Worm (Caenorhabditis elegans) whole organism, L1 larva: ENCODE measurements around the gene C06A1.7.

Experiments
- C16A3.4 ChIP-seq: fragments of 150-350 bp; optimal IDR thresholded peaks from 2 replicates; lab custom pipeline; 2014; ENCODE audit warnings: missing biosample characterization, missing genetic modification characterization
- F16B12.6 ChIP-seq: fragments of 150-350 bp; optimal IDR thresholded peaks from 2 replicates; lab custom pipeline; 2014; ENCODE audit warnings: missing biosample characterization, missing genetic modification characterization
- aly-2 ChIP-seq: fragments of 150-350 bp; optimal IDR thresholded peaks from 2 replicates; lab custom pipeline; 2014; ENCODE audit warnings: missing biosample characterization, missing genetic modification characterization
- ama-1 ChIP-seq: fragments of 150-350 bp; optimal IDR thresholded peaks from 2 replicates; lab custom pipeline; 2014
- blmp-1 ChIP-seq: fragments of 150-350 bp; optimal IDR thresholded peaks from 2 replicates; lab custom pipeline; 2014; ENCODE audit warnings: missing biosample characterization, missing genetic modification characterization
- ceh-82 ChIP-seq, 3 experiments: fragments of 150-350 bp in 1 of 3; sonication (generic microtip) in 2 of 3; optimal IDR thresholded peaks; 2 replicates each; lab custom pipeline; 2014 to 2017; ENCODE audit warnings: missing biosample characterization in 3 of 3, missing genetic modification characterization in 3 of 3
- ceh-88 ChIP-seq: fragments of 200-800 bp; sonication (Bioruptor generic); IDR thresholded peaks from 2 replicates; pipeline ENCODE4 v1.3.6; 2022; ENCODE audit warnings: missing genetic modification characterization, missing compliant biosample characterization
- ceh-90 ChIP-seq: sonication (generic microtip); optimal IDR thresholded peaks from 2 replicates; lab custom pipeline; 2016; ENCODE audit warnings: missing genetic modification characterization, missing compliant biosample characterization
- ces-1 ChIP-seq: fragments of 150-350 bp; optimal IDR thresholded peaks from 2 replicates; lab custom pipeline; 2014; ENCODE audit warnings: missing biosample characterization, missing genetic modification reagents, missing genetic modification characterization
- efl-3 ChIP-seq: fragments of 200-800 bp; sonication (Bioruptor generic); optimal IDR thresholded peaks from 2 replicates; lab custom pipeline; 2018; ENCODE audit warnings: mild to moderate bottlenecking, missing genetic modification characterization, missing compliant biosample characterization
- egl-13 ChIP-seq: sonication (generic microtip); optimal IDR thresholded peaks from 2 replicates; lab custom pipeline; 2016; ENCODE audit warnings: missing genotype, missing genetic modification reagents, missing genetic modification characterization, missing compliant biosample characterization
- egl-27 ChIP-seq, 2 experiments: fragments of 150-350 bp in 1 of 2; sonication (generic microtip); optimal IDR thresholded peaks; 3 replicates each; lab custom pipeline; 2017 to 2018; ENCODE audit warnings: missing biosample characterization in 2 of 2, missing genetic modification characterization in 2 of 2, missing genetic modification reagents in 2 of 2
- elt-3 ChIP-seq, 6 experiments: fragments of 150-350 bp in 1 of 6; sonication (generic microtip); optimal IDR thresholded peaks; 2 replicates each; lab custom pipeline; 2017 to 2018; ENCODE audit warnings: missing biosample characterization in 6 of 6, missing genetic modification characterization in 6 of 6, inconsistent platforms in 1 of 6
- ets-5 ChIP-seq: fragments of 200-800 bp; sonication (Bioruptor generic); IDR thresholded peaks from 2 replicates; pipeline ENCODE4 v1.3.6; 2022; ENCODE audit warnings: missing genetic modification characterization, missing compliant biosample characterization
- fkh-10 ChIP-seq: sonication (generic microtip); optimal IDR thresholded peaks from 2 replicates; lab custom pipeline; 2017; ENCODE audit warnings: missing biosample characterization, missing genetic modification reagents, missing genetic modification characterization
- fkh-8 ChIP-seq: sonication (generic microtip); optimal IDR thresholded peaks from 2 replicates; lab custom pipeline; 2016; ENCODE audit warnings: mild to moderate bottlenecking, missing genetic modification characterization, missing compliant biosample characterization
- grh-1 ChIP-seq: fragments of 200-800 bp; sonication (Bioruptor generic); IDR thresholded peaks from 2 replicates; pipeline ENCODE4 v1.3.6; 2022; ENCODE audit warnings: missing genetic modification reagents, missing genetic modification characterization, missing compliant biosample characterization
- hlh-17 ChIP-seq: fragments of 200-800 bp; sonication (Bioruptor generic); optimal IDR thresholded peaks from 2 replicates; lab custom pipeline; 2018; ENCODE audit warnings: missing genetic modification characterization, mild to moderate bottlenecking, missing compliant biosample characterization, moderate library complexity, borderline replicate concordance
- hpl-2 ChIP-seq: fragments of 150-350 bp; optimal IDR thresholded peaks from 2 replicates; lab custom pipeline; 2014; ENCODE audit warnings: missing biosample characterization, missing genetic modification reagents, missing genetic modification characterization
- lin-14 ChIP-seq: fragments of 200-800 bp; sonication (Bioruptor generic); optimal IDR thresholded peaks from 2 replicates; lab custom pipeline; 2018; ENCODE audit warnings: mild to moderate bottlenecking, missing genetic modification characterization, moderate library complexity, missing compliant biosample characterization
- lin-35 ChIP-seq, 2 experiments: fragments of 150-350 bp; optimal IDR thresholded peaks; 2 replicates each; lab custom pipeline; 2014; ENCODE audit warnings: missing biosample characterization in 2 of 2, missing genetic modification characterization in 2 of 2, missing genetic modification reagents in 2 of 2
- lir-3 ChIP-seq: sonication (generic microtip); optimal IDR thresholded peaks from 2 replicates; lab custom pipeline; 2016; ENCODE audit warnings: mild to moderate bottlenecking, missing genetic modification characterization, moderate library complexity, missing compliant biosample characterization; ENCODE audit not compliant: poor library complexity
- lsy-2 ChIP-seq, 2 experiments: fragments of 150-350 bp; optimal IDR thresholded peaks; 2 replicates each; lab custom pipeline; 2014; ENCODE audit warnings: missing biosample characterization in 2 of 2, missing genetic modification characterization in 2 of 2
- mab-9 ChIP-seq: fragments of 200-800 bp; sonication (Bioruptor generic); IDR thresholded peaks from 2 replicates; pipeline ENCODE4 v1.3.6; 2022; ENCODE audit warnings: missing genetic modification reagents, missing genetic modification characterization, missing compliant biosample characterization
- mdl-1 ChIP-seq, 2 experiments: fragments of 150-350 bp; optimal IDR thresholded peaks; 2 replicates each; lab custom pipeline; 2014 to 2017; ENCODE audit warnings: missing biosample characterization in 2 of 2, missing genetic modification characterization in 2 of 2, inconsistent platforms in 1 of 2
- nhr-19 ChIP-seq: fragments of 200-800 bp; sonication (Bioruptor generic); conservative IDR thresholded peaks from 2 replicates; pipeline ENCODE4 v1.3.6; 2022; ENCODE audit warnings: missing genetic modification characterization, missing compliant biosample characterization
- nhr-20 ChIP-seq: sonication (generic microtip); optimal IDR thresholded peaks from 2 replicates; lab custom pipeline; 2016; ENCODE audit warnings: mild to moderate bottlenecking, missing genetic modification characterization, missing compliant biosample characterization
- nhr-237 ChIP-seq: fragments of 150-350 bp; optimal IDR thresholded peaks from 2 replicates; lab custom pipeline; 2014; ENCODE audit warnings: missing biosample characterization, missing genetic modification characterization
- nhr-76 ChIP-seq: sonication (generic microtip); optimal IDR thresholded peaks from 2 replicates; lab custom pipeline; 2017; ENCODE audit warnings: missing biosample characterization, missing genetic modification characterization
- nhr-84 ChIP-seq: sonication (generic microtip); optimal IDR thresholded peaks from 2 replicates; lab custom pipeline; 2017; ENCODE audit warnings: missing biosample characterization, missing genetic modification characterization
- nhr-85 ChIP-seq: sonication (generic microtip); peaks from one replicate; lab custom pipeline; 2016; ENCODE audit warnings: missing genetic modification characterization, inconsistent platforms, missing compliant biosample characterization
- nhr-90 ChIP-seq: sonication (generic microtip); optimal IDR thresholded peaks from 2 replicates; lab custom pipeline; 2016; ENCODE audit warnings: mild to moderate bottlenecking, missing genetic modification characterization, missing compliant biosample characterization; ENCODE audit not compliant: poor library complexity
- pag-3 ChIP-seq: sonication (generic microtip); optimal IDR thresholded peaks from 2 replicates; lab custom pipeline; 2017; ENCODE audit warnings: missing genetic modification characterization, mild to moderate bottlenecking, missing compliant biosample characterization, antibody characterized with exemption, borderline replicate concordance; ENCODE audit not compliant: insufficient read depth
- pax-3 ChIP-seq: fragments of 200-800 bp; sonication (Bioruptor generic); optimal IDR thresholded peaks from 2 replicates; lab custom pipeline; 2018; ENCODE audit warnings: mild to moderate bottlenecking, missing genetic modification characterization, moderate library complexity, missing compliant biosample characterization
- skn-1 ChIP-seq: fragments of 150-350 bp; optimal IDR thresholded peaks from 2 replicates; lab custom pipeline; 2014; ENCODE audit warnings: missing biosample characterization, missing genetic modification characterization
- snu-23 ChIP-seq: sonication (generic microtip); optimal IDR thresholded peaks from 2 replicates; lab custom pipeline; 2016; ENCODE audit warnings: missing genetic modification characterization, missing compliant biosample characterization
- sptf-1 ChIP-seq: fragments of 150-350 bp; optimal IDR thresholded peaks from 2 replicates; lab custom pipeline; 2014; ENCODE audit warnings: missing biosample characterization, missing genetic modification characterization
- sup-37 ChIP-seq: fragments of 200-800 bp; sonication (Bioruptor generic); optimal IDR thresholded peaks from 2 replicates; lab custom pipeline; 2018; ENCODE audit warnings: mild to moderate bottlenecking, missing genetic modification characterization, missing compliant biosample characterization
- tbx-2 ChIP-seq: sonication (generic microtip); optimal IDR thresholded peaks from 2 replicates; lab custom pipeline; 2016; ENCODE audit warnings: missing genetic modification characterization, missing compliant biosample characterization
- tlp-1 ChIP-seq: fragments of 150-350 bp; optimal IDR thresholded peaks from 2 replicates; lab custom pipeline; 2014; ENCODE audit warnings: missing biosample characterization, missing genetic modification characterization
- unc-30 ChIP-seq: sonication (generic microtip); optimal IDR thresholded peaks from 2 replicates; lab custom pipeline; 2017; ENCODE audit warnings: missing biosample characterization, missing genetic modification characterization
- unc-86 ChIP-seq: sonication (generic microtip); optimal IDR thresholded peaks from 2 replicates; lab custom pipeline; 2016; ENCODE audit warnings: missing genetic modification characterization, missing compliant biosample characterization
- xbp-1 ChIP-seq: sonication (generic microtip); optimal IDR thresholded peaks from 2 replicates; lab custom pipeline; 2016; ENCODE audit warnings: missing genetic modification characterization, missing compliant biosample characterization
- zip-4 ChIP-seq: fragments of 200-800 bp; sonication (Bioruptor generic); optimal IDR thresholded peaks from 2 replicates; lab custom pipeline; 2018; ENCODE audit warnings: mild to moderate bottlenecking, missing genetic modification characterization, moderate library complexity, missing compliant biosample characterization
- ztf-4 ChIP-seq: fragments of 150-350 bp; optimal IDR thresholded peaks from 2 replicates; lab custom pipeline; 2014; ENCODE audit warnings: missing biosample characterization, missing genetic modification characterization

The C06A1.7 gene

ce11 chrII:10546784-10547087, 18.0 kb upstream of the C06A1.7 start (continued):
- TF ChIP-seq pag-3 (tag; lab: Kevin White, UChicago) (no peak), egl-27 (tag; optimal IDR thresholded peaks at IDR 0.05; lab: Kevin White, UChicago) (no peak), ztf-4 (tag; lab: Kevin White, UChicago) (no peak), ceh-90 (tag; lab: Kevin White, UChicago) (no peak), F16B12.6 (tag; lab: Kevin White, UChicago) (no peak), unc-30 (tag; lab: Kevin White, UChicago) (no peak), fkh-8 (no peak), sup-37 (GFP tag; lab: Kevin White, UChicago) (no peak), sptf-1 (tag; lab: Kevin White, UChicago) (no peak), nhr-85 (tag; lab: Kevin White, UChicago) (no peak), xbp-1 (tag; lab: Kevin White, UChicago) (no peak), ama-1 (lab: Kevin White, UChicago) (peak; percentile 47), C16A3.4 (tag; lab: Kevin White, UChicago) (peak; percentile 16), nhr-84 (tag; lab: Kevin White, UChicago) (no peak), zip-4 (GFP tag; lab: Kevin White, UChicago) (peak; percentile 19), efl-3 (GFP tag; lab: Kevin White, UChicago) (no peak), lir-3 (tag; lab: Kevin White, UChicago) (no peak), ces-1 (GFP tag; lab: Kevin White, UChicago) (no peak), unc-86 (no peak), mab-9 (no peak), elt-3 (tag; optimal IDR thresholded peaks at IDR 0.05; lab: Kevin White, UChicago) (no peak), nhr-19 (GFP tag; lab: Robert Waterston, UW) (no peak), mdl-1 (tag; optimal IDR thresholded peaks at IDR 0.05; lab: Kevin White, UChicago) (no peak), blmp-1 (tag; lab: Kevin White, UChicago) (peak; percentile 21), tbx-2 (tag; lab: Kevin White, UChicago) (no peak)

DNA sequence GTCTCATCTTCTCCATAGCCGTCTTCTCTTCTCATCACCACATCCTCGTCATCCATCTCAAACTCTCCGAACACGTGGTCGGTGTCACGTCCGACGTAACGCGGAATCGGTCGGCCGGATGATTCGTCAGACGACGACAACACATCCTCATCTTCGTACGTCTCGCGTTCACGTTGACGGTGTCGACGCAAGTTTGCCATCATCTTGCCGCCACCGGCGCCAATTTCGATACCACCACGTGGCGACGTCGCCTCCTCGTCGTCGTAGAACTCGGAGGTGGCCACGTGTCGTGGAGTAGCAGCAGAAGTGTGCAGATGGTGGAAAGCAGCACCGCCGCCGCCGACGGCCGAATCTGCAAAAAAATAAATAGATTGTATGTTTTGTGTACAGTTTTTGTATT, 17.4 kb upstream of the C06A1.7 start:
- TF ChIP-seq ets-5 = 0 out of 2 replicates have a peak, but pooled peaks have one; percentile 44
- TF ChIP-seq egl-13 (tag; lab: Kevin White, UChicago) = no peak
- TF ChIP-seq nhr-85 (tag; lab: Kevin White, UChicago) = peak; percentile 67
- TF ChIP-seq mdl-1 (tag; optimal IDR thresholded peaks at IDR 0.05; lab: Kevin White, UChicago) = no peak
- TF ChIP-seq grh-1 = peak; percentile 33; the same call in 1 of the 2 replicates
- peak in 1 of 2 experiments; percentile 3 for TF ChIP-seq lin-35 (GFP tag; optimal IDR thresholded peaks at IDR 0.05; lab: Kevin White, UChicago)
- no peak for TF ChIP-seq lir-3 (tag; lab: Kevin White, UChicago)
- TF ChIP-seq, all 84 proteins: peak for 4

DNA sequence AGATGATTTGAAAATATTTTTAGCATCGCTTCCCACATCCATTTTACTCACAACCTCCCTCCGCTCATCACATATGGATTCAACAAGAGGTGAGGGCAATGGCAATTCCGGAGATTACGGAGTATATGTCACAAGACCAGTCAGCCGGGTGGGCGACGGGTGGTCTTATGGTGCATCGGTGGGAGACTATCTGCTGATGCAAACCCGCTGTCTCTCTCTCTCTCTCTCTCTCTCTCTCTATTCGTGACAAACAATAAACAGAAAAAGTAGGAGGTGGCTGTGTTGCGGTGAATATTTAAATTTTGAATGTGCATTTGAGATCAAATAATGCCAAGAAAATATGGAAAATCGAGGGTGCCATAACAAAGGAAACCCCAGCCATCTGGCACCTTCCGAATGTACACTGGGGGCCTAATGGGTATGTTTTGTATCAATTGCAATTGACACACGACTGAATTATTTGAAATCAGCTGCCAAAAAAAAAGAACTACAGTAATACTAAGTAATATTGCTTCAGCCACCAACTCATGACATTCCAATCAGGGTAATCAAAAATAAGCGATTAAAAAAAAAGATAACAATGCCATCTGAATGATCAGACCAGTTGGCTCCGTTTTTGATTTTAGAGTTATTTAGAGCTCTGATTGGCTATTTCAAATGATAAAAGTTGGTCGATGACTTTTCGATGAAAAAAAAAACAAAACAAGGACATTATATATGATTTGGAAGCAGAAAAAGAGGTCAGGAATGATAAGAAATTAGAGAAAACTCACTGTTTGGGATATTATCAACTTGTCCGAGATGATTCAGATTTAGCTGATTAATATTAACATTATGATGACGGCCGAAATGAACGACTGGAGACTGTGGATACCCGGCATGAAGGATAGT, 16.6 kb upstream of the C06A1.7 start:
- TF ChIP-seq tlp-1 (tag; lab: Kevin White, UChicago) = no peak
- no peak for TF ChIP-seq pag-3 (tag; lab: Kevin White, UChicago)
- TF ChIP-seq lin-35 (GFP tag; optimal IDR thresholded peaks at IDR 0.05; lab: Kevin White, UChicago) = peak; percentile 33 to 51
- TF ChIP-seq aly-2 (tag; lab: Kevin White, UChicago) = peak; percentile 28
- TF ChIP-seq fkh-10 (GFP tag; lab: Kevin White, UChicago) = no peak
- peak; percentile 51 for TF ChIP-seq fkh-8
- TF ChIP-seq nhr-90 (tag; lab: Kevin White, UChicago) = peak; percentile 27
- peak; percentile 24 for TF ChIP-seq snu-23
- TF ChIP-seq lin-14 (GFP tag; lab: Kevin White, UChicago) = peak; percentile 63
- no peak for TF ChIP-seq ces-1 (GFP tag; lab: Kevin White, UChicago)
- peak; percentile 14 for TF ChIP-seq skn-1 (tag; lab: Kevin White, UChicago)
- peak; percentile 26 for TF ChIP-seq blmp-1 (tag; lab: Kevin White, UChicago)
- no peak for TF ChIP-seq egl-27 (tag; optimal IDR thresholded peaks at IDR 0.05; lab: Kevin White, UChicago)
- peak; percentile 2 to 17 for TF ChIP-seq lsy-2 (tag; optimal IDR thresholded peaks at IDR 0.05; lab: Kevin White, UChicago)
- TF ChIP-seq ceh-88 (GFP tag; lab: Robert Waterston, UW) = peak; percentile 62; the same call in 1 of the 2 replicates
- TF ChIP-seq pax-3 (tag; lab: Kevin White, UChicago) = peak; percentile 22
- peak; percentile 30 for TF ChIP-seq nhr-20
- TF ChIP-seq nhr-237 = no peak
- no peak for TF ChIP-seq hlh-17 (GFP tag; lab: Kevin White, UChicago)
- no peak for TF ChIP-seq hpl-2
- 0 out of 2 replicates have a peak, but pooled peaks have one; percentile 1 for TF ChIP-seq nhr-19 (GFP tag; lab: Robert Waterston, UW)
- TF ChIP-seq nhr-76 = no peak
- peak; percentile 88 for TF ChIP-seq ama-1 (lab: Kevin White, UChicago)
- no peak for TF ChIP-seq ceh-82 (tag; optimal IDR thresholded peaks at IDR 0.05; lab: Kevin White, UChicago)
- peak in 1 of 2 experiments; percentile 28 for TF ChIP-seq mdl-1 (tag; optimal IDR thresholded peaks at IDR 0.05; lab: Kevin White, UChicago)
- TF ChIP-seq tbx-2 (tag; lab: Kevin White, UChicago) = no peak
